Fruit fly (Drosophila melanogaster): ENCODE data around the gene CG31142.

Gene CG31142

DNA sequence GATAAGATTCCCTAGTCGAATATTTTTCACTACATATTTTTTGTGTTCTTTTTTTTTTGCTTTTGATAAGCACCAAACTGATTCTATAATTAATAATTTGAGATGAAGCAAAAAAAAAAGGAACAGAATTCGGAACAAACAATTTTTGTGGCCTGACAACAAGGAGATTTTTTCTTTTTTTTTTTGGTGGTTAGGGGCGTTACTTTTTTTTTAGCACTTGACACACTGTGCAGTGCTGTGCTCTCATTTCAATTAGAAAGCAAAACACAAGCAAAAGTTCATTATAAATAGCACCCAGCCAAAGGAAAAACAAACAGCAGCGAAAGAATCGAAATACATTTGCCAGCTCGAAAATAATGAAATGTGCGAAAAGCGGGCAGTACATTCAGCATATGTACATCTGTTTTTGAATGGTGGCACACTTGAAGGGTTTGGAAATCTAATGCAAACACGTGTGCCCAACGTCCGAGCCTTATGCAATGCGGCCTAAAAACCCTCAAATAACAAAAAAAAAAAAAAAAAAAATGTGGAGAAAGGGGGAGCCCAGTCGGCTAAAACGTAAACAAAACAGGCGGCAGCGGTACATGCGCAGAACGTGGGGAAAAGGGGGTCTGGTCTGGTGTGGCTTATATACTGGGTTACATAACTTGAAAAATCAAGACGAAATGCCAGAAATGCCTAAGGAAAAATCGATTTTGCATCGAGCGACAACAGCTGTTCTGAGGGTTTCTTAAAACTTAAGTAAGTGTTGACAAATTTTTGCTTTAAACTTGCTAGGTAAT, 12.8 kb downstream of the CG31142 start (continued):
- TF ChIP-seq CG6254 (GFP tag; optimal IDR thresholded peaks at IDR 0.05) = no peak
- TF ChIP-seq CG16863 (GFP tag; optimal IDR thresholded peaks at IDR 0.05) = peak; percentile 40
- no peak for TF ChIP-seq Dfd (GFP tag; optimal IDR thresholded peaks at IDR 0.05)
- TF ChIP-seq CG14860 (GFP tag; IDR thresholded peaks at IDR 0.05; ENCODE audit: partially characterized antibody) = no peak
- no peak for TF ChIP-seq CG9797 (GFP tag; optimal IDR thresholded peaks at IDR 0.05)
- no peak for TF ChIP-seq Asciz (GFP tag; optimal IDR thresholded peaks at IDR 0.05)
- TF ChIP-seq lov (optimal IDR thresholded peaks at IDR 0.05) = no peak
- 0 out of 3 replicates have a peak, but pooled peaks have one; percentile 27 for TF ChIP-seq lov (GFP tag; IDR thresholded peaks at IDR 0.05)
- TF ChIP-seq CG1024 (GFP tag; IDR thresholded peaks at IDR 0.05) = no peak
- TF ChIP-seq bowl (GFP tag; IDR thresholded peaks at IDR 0.05) = no peak
- TF ChIP-seq CG14667 (GFP tag; IDR thresholded peaks at IDR 0.05) = no peak
- TF ChIP-seq kni (GFP tag; optimal IDR thresholded peaks at IDR 0.05) = no peak
- peak; percentile 65 for TF ChIP-seq row (GFP tag; IDR thresholded peaks at IDR 0.05)
- TF ChIP-seq Adf1 (GFP tag; IDR thresholded peaks at IDR 0.05) = peak; percentile 26; the same call in 1 of the 2 replicates
- TF ChIP-seq Dip3 (GFP tag; optimal IDR thresholded peaks at IDR 0.05) = peak; percentile 41
- peak; percentile 63 for TF ChIP-seq lilli (GFP tag; optimal IDR thresholded peaks at IDR 0.05)
- TF ChIP-seq Drgx (GFP tag; IDR thresholded peaks at IDR 0.05) = peak; percentile 58
- peak; percentile 6 to 42 for TF ChIP-seq dpn (GFP tag; optimal IDR thresholded peaks at IDR 0.05)
- no peak for TF ChIP-seq kay (GFP tag; optimal IDR thresholded peaks at IDR 0.05)
- peak; percentile 52 for TF ChIP-seq Ptx1 (GFP tag; IDR thresholded peaks at IDR 0.05)
- peak; percentile 44 for TF ChIP-seq CHES-1-like (GFP tag; optimal IDR thresholded peaks at IDR 0.05)
- peak; percentile 9 for TF ChIP-seq CG12155 (GFP tag; optimal IDR thresholded peaks at IDR 0.05)
- 0 out of 3 replicates have a peak, but pooled peaks have one; percentile 18 for TF ChIP-seq gce (GFP tag; IDR thresholded peaks at IDR 0.05)
- peak; percentile 16 for TF ChIP-seq pnt (GFP tag; optimal IDR thresholded peaks at IDR 0.05)
- TF ChIP-seq CG6791 (GFP tag; IDR thresholded peaks at IDR 0.05; ENCODE audit: partially characterized antibody) = no peak
- no peak for TF ChIP-seq D19A (tag; optimal IDR thresholded peaks at IDR 0.05)
- no peak for TF ChIP-seq run (tag; optimal IDR thresholded peaks at IDR 0.05)
- no peak for TF ChIP-seq Nf-YB (GFP tag; optimal IDR thresholded peaks at IDR 0.05)
- TF ChIP-seq wor (GFP tag; IDR thresholded peaks at IDR 0.05) = peak; percentile 42; the same call in 1 of the 2 replicates
- no peak for TF ChIP-seq CG12769 (tag; optimal IDR thresholded peaks at IDR 0.05)
- no peak for TF ChIP-seq Dll (GFP tag; IDR thresholded peaks at IDR 0.05; ENCODE audit: partially characterized antibody)
- peak; percentile 18; the same call in 1 of the 2 replicates for TF ChIP-seq E2f2 (GFP tag; IDR thresholded peaks at IDR 0.05)
- no peak for TF ChIP-seq jumu (GFP tag; optimal IDR thresholded peaks at IDR 0.05)
- TF ChIP-seq Pdp1 (GFP tag; optimal IDR thresholded peaks at IDR 0.05) = peak; percentile 37 to 96
- no peak for TF ChIP-seq CG1792 (GFP tag; optimal IDR thresholded peaks at IDR 0.05)
- no peak for TF ChIP-seq br (optimal IDR thresholded peaks at IDR 0.05)
- no peak for TF ChIP-seq Abd-B (GFP tag; optimal IDR thresholded peaks at IDR 0.05)
- no peak for TF ChIP-seq sr (GFP tag; IDR thresholded peaks at IDR 0.05)
- TF ChIP-seq ro (GFP tag; IDR thresholded peaks at IDR 0.05) = no peak; the same call in 1 of the 2 replicates
- TF ChIP-seq mam (GFP tag; optimal IDR thresholded peaks at IDR 0.05) = peak; percentile 48
- no peak for TF ChIP-seq CG5245 (GFP tag; optimal IDR thresholded peaks at IDR 0.05)
- 0 out of 4 replicates have a peak, but pooled peaks have one; percentile 45 for TF ChIP-seq chinmo (GFP tag; IDR thresholded peaks at IDR 0.05; ENCODE audit: partially characterized antibody)
- TF ChIP-seq CG32772 (GFP tag; IDR thresholded peaks at IDR 0.05) = peak; percentile 21; the same call in 1 of the 2 replicates
- no peak for TF ChIP-seq hb (GFP tag; IDR thresholded peaks at IDR 0.05; ENCODE audit: partially characterized antibody)
- no peak for TF ChIP-seq CG14014 (GFP tag; IDR thresholded peaks at IDR 0.05)
- TF ChIP-seq CG4707 (GFP tag; optimal IDR thresholded peaks at IDR 0.05) = no peak
- peak; percentile 32 for TF ChIP-seq CG10209 (GFP tag; optimal IDR thresholded peaks at IDR 0.05)
- TF ChIP-seq crol (GFP tag; IDR thresholded peaks at IDR 0.05) = 0 out of 2 replicates have a peak, but pooled peaks have one; percentile 14
- no peak for TF ChIP-seq btn (GFP tag; optimal IDR thresholded peaks at IDR 0.05)
- TF ChIP-seq CG11723 (GFP tag; optimal IDR thresholded peaks at IDR 0.05) = no peak

All from whole organism, embryonic.